Worm (Caenorhabditis elegans): ENCODE measurements around the gene rpn-5.

rpn-5 gene

ce11 chrII:4698266-4698771 lies at the start of gene rpn-5, which contains the start of gene scc-1:
rpn-5 (minus strand) TSS chrII:4698427.
scc-1 (plus strand) TSS chrII:4698721.
- TF ChIP-seq egl-27 (tag; optimal IDR thresholded peaks at IDR 0.05) (peak; percentile 33), crh-2 (tag; optimal IDR thresholded peaks at IDR 0.05) (peak; percentile 84), lin-11 (tag; optimal IDR thresholded peaks at IDR 0.05) (peak; percentile 53), lsy-2 (tag; optimal IDR thresholded peaks at IDR 0.05) (peak; percentile 98 to 99), fos-1 (tag; optimal IDR thresholded peaks at IDR 0.05) (peak; percentile 43), R02D3.7 (tag; optimal IDR thresholded peaks at IDR 0.05) (peak; percentile 20), elt-3 (tag; optimal IDR thresholded peaks at IDR 0.05) (no peak), sem-4 (tag; optimal IDR thresholded peaks at IDR 0.05) (peak; percentile 4), nhr-129 (tag; optimal IDR thresholded peaks at IDR 0.05) (peak; percentile 81), ztf-4 (tag; optimal IDR thresholded peaks at IDR 0.05) (no peak), F13H6.1 (tag; optimal IDR thresholded peaks at IDR 0.05) (peak; percentile 25), lin-39 (tag; optimal IDR thresholded peaks at IDR 0.05) (no peak), ceh-16 (tag; optimal IDR thresholded peaks at IDR 0.05) (no peak), skn-1 (tag; optimal IDR thresholded peaks at IDR 0.05) (peak; percentile 98), blmp-1 (tag; optimal IDR thresholded peaks at IDR 0.05; ENCODE audit: insufficient read depth) (peak; percentile 38), nhr-10 (tag; optimal IDR thresholded peaks at IDR 0.05) (no peak), ZK546.5 (tag; optimal IDR thresholded peaks at IDR 0.05) (peak; percentile 48), nhr-23 (tag; optimal IDR thresholded peaks at IDR 0.05) (no peak), unc-39 (tag; optimal IDR thresholded peaks at IDR 0.05) (no peak), sma-9 (GFP tag; optimal IDR thresholded peaks at IDR 0.05) (peak; percentile 71), sma-9 (tag; optimal IDR thresholded peaks at IDR 0.05) (no peak), ztf-11 (tag; optimal IDR thresholded peaks at IDR 0.05) (no peak), mab-5 (tag; optimal IDR thresholded peaks at IDR 0.05) (peak; percentile 55), nhr-21 (tag; optimal IDR thresholded peaks at IDR 0.05) (peak; percentile 70), zag-1 (tag; optimal IDR thresholded peaks at IDR 0.05) (no peak), ceh-82 (tag; optimal IDR thresholded peaks at IDR 0.05) (no peak), snpc-4 (tag; optimal IDR thresholded peaks at IDR 0.05) (peak; percentile 47), alr-1 (tag; optimal IDR thresholded peaks at IDR 0.05) (no peak), nhr-12 (tag; optimal IDR thresholded peaks at IDR 0.05) (no peak), gmeb-1 (tag; optimal IDR thresholded peaks at IDR 0.05) (peak; percentile 91), ama-1 (optimal IDR thresholded peaks at IDR 0.05) (no peak), sma-3 (GFP tag; optimal IDR thresholded peaks at IDR 0.05) (peak; percentile 56), unc-62 (GFP tag; optimal IDR thresholded peaks at IDR 0.05) (no peak), C34F6.9 (tag; optimal IDR thresholded peaks at IDR 0.05) (peak; percentile 85), lin-13 (GFP tag; optimal IDR thresholded peaks at IDR 0.05) (peak; percentile 79), unc-55 (GFP tag; optimal IDR thresholded peaks at IDR 0.05) (peak; percentile 95), nhr-25 (tag; optimal IDR thresholded peaks at IDR 0.05) (peak; percentile 67)

ce11 chrII:4747697-4748096 lies 49.5 kb upstream of the rpn-5 start:
- TF ChIP-seq ztf-4 (tag; optimal IDR thresholded peaks at IDR 0.05) (no peak), nhr-25 (tag; optimal IDR thresholded peaks at IDR 0.05) (peak; percentile 28), unc-55 (GFP tag; optimal IDR thresholded peaks at IDR 0.05) (no peak), ceh-82 (tag; optimal IDR thresholded peaks at IDR 0.05) (no peak), crh-2 (tag; optimal IDR thresholded peaks at IDR 0.05) (peak; percentile 69), ztf-11 (tag; optimal IDR thresholded peaks at IDR 0.05) (no peak), ztf-1 (GFP tag; conservative IDR thresholded peaks at IDR 0.05) (no peak), gmeb-1 (tag; optimal IDR thresholded peaks at IDR 0.05) (peak; percentile 28), nhr-11 (tag; optimal IDR thresholded peaks at IDR 0.05) (no peak), sma-9 (GFP tag; optimal IDR thresholded peaks at IDR 0.05) (peak; percentile 31), sma-9 (tag; optimal IDR thresholded peaks at IDR 0.05) (no peak), aly-2 (tag; optimal IDR thresholded peaks at IDR 0.05) (no peak), ama-1 (optimal IDR thresholded peaks at IDR 0.05) (no peak), lin-13 (GFP tag; optimal IDR thresholded peaks at IDR 0.05) (no peak), mab-5 (tag; optimal IDR thresholded peaks at IDR 0.05) (no peak), elt-1 (tag; optimal IDR thresholded peaks at IDR 0.05) (no peak), blmp-1 (tag; optimal IDR thresholded peaks at IDR 0.05; ENCODE audit: insufficient read depth) (no peak), nhr-77 (tag; optimal IDR thresholded peaks at IDR 0.05) (no peak)

All from whole organism, L2 larva.